Fruit fly (Drosophila melanogaster) ovary, adult (tissue): ENCODE results near the gene pim.

ENCODE experiments used
- CG17801 ChIP-seq: fragments of 200-800 bp; optimal IDR thresholded peaks from 2 replicates; lab custom pipeline; 2019; ENCODE audit warnings: missing biosample characterization, mild to moderate bottlenecking, missing genetic modification characterization, moderate library complexity; ENCODE audit not compliant: partially characterized antibody

pim gene

DNA sequence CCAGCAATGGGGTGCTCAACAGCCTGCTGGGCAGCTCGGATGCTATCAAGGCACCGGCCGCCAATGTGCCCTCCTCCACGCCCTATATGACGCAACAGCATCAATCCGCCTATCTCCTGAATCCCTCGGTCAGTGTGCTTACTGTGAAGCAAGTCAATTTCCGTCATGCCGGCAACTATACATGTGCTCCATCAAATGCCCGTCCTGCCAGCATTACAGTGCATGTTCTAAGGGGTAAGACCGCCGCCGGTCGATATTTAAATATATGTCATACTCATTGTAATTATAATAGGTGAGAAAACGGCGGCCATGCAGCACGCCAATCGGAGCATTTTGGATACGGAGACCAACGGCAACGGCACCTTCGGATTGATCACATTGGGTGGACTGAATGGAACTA, 15.8 kb downstream of the pim start:
- no peak for TF ChIP-seq CG17801 (GFP tag; lab: Kevin White, UChicago)

DNA sequence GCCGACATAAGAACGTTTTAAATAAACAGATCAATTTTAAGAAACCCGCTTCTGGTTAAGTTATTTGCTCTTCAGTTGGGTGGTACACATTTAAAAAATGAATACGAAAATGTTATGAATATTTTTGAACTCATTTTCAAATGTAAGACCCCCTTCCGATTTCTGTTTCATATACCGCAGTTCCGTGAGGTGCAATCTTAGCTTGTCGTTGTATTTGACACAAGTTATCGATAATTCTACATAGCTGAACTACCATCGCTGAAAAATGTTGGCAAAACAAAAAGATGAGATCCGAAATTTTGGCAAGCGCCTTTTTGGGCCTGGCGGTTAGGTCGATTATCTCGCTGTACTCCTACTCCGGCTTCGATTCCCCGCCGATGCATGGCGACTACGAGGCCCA, 17.1 kb downstream of the pim start, which contains the start of gene gny:
gny (plus strand) TSS at position 239 of the 400 bp plus-strand sequence.
- TF ChIP-seq CG17801 (GFP tag; lab: Kevin White, UChicago) = no peak

- TF ChIP-seq CG17801 (GFP tag; lab: Kevin White, UChicago) = peak; percentile 33
Measured at dm6 chr2L:10381890-10382450, 19.2 kb downstream of the pim start, which contains the start of gene CG5096. TSS of gene CG5096 (plus strand) at chr2L:10382263.

DNA sequence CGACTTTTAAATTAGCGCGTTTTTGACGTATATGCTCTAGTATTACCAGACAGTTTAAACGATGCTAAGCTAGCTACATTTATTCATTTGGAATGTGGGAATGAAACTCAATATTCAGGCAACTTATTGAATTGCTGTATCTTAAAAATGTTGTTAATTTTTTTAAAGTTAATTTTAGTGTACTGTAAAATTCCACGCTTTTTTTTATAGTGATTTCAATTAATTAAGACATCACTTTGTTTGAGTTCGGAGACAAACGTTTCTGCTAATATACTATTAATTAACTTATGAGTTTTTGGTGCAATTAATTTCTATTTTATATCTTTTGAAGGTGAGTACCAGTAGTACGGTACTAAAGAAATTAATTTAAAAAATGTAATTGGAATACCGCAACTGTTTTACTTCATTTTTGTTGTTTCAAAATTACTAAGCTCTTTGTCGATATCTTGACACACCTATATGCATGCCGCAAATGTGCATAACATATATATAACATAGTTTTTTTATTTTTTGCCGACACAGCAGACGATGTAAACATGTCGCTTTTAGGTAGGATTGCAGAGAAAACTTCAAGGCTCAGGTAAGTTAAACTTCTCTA, 23.5 kb downstream of the pim start, which contains the start of the genes Cdk1 and mRpS7:
Cdk1 (minus strand) TSS at position 55 of the 598 bp plus-strand sequence.
mRpS7 (plus strand) TSS at position 455 of the 598 bp plus-strand sequence.
- TF ChIP-seq CG17801 (GFP tag; lab: Kevin White, UChicago) = peak; percentile 36

dm6 chr2L:10386824-10387223, 24.0 kb downstream of the pim start:
- TF ChIP-seq CG17801 (GFP tag; lab: Kevin White, UChicago) = no peak

dm6 chr2L:10387869-10388726, 25.3 kb downstream of the pim start, which contains the start of gene da:
TSS of gene da (plus strand) at chr2L:10388105.
- peak; percentile 41 for TF ChIP-seq CG17801 (GFP tag; lab: Kevin White, UChicago)

- no peak for TF ChIP-seq CG17801 (GFP tag; lab: Kevin White, UChicago)
Measured at dm6 chr2L:10393467-10393866, 30.7 kb downstream of the pim start.

DNA sequence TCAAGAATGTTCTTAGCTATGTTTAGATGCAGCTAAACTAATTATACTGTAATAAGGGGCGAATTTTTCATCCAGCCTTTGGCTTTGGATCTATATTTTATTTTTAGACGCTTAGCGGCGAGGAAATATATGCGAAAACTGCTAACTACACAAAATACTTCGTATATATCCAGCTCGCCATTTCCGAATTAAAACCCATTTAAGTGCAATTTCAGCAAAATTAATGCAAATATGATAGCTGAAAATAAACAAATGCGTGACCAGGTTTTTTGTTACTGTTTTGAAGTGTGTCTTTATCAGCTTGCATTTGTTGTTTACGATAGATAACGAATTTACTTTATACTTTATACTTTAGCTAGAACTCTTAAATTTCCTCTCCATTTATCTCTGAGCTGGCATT, 32.2 kb downstream of the pim start:
- TF ChIP-seq CG17801 (GFP tag; lab: Kevin White, UChicago) = peak; percentile 8

- no peak for TF ChIP-seq CG17801 (GFP tag; lab: Kevin White, UChicago)
Measured at dm6 chr2L:10395642-10396487, 33.1 kb downstream of the pim start, which contains the start of gene Mdh1. TSS of gene Mdh1 (minus strand) at chr2L:10396332.

DNA sequence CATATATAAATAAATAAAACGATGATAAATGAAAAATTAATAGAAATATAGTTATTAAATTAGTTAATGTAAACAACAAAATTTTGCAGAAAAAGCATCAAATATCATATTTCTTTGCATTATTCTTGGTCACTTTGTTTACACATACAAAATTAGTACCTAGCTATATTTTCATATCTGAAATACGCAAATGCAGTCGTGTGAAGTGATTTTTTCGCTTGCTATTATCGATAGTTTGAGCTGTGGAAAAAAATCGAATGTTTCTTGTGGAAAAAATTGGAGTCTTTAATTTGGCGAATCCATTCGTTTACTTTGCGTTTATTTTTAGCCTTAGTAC, 33.7 kb downstream of the pim start, which contains the start of gene Cnot4:
Cnot4 (plus strand) TSS at position 229 of the 337 bp plus-strand sequence.
- peak; percentile 4 for TF ChIP-seq CG17801 (GFP tag; lab: Kevin White, UChicago)

DNA sequence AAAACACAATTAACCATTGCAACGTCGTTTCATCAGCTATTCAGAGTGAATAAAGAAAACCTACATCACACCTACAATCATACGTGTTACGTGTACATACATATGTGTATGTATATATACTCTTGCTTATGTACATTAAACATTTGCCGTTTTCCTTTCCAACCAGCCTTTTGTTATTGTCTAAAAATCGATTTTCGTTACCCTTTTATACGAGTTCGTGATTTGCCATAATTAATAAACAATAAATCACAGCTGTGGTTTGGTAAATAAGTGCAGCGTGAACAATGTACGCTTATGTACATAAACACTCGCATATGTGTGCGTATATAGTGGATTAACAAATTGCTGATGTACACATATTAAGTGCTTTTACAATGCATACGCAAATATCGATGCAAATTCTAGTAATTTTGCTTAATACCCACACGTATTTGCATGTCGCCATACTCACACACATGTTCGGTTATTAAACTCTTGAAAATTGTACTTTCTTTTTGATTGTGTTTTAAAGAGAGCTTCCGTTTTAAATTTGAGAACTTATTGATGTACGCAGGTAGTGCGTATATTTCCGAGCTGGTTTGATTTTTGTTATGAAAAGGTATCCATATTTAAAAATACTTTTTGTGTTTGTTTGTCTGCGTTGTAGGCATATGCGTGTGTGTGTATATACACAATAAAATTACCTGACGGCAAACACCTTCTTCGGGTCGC, 34.2 kb downstream of the pim start:
- TF ChIP-seq CG17801 (GFP tag; lab: Kevin White, UChicago) = no peak

DNA sequence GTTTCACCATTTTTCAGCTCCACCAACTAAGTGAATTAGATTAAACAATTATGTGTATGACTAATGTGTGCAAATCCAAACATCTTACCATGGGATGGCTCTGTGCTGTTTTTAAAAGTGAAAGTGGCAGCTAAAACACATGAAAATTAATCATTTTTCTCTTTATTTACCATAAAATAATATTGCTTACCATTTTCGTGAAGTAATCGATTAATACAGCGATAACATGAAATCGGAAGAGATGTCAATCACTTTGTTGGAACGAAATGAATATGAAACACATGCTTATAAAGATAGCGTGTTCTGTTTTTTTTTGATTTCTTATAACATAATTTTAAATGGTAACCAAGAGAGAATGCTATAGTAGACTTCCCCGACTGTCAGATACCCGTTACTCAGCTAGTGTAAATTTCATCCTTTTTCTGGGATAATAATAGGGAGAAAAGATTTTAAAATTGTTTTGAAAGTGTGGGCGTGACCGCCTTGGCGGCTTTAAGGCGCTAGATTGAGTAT, 41.1 kb downstream of the pim start:
- no peak for TF ChIP-seq CG17801 (GFP tag; lab: Kevin White, UChicago)

dm6 chr2L:10405008-10405654, 42.3 kb downstream of the pim start, which contains the start of the genes CG17768, LSm-4 and Ir31a:
TSS of gene CG17768 (minus strand) at chr2L:10405203.
TSS of gene LSm-4 (minus strand) at chr2L:10405203.
TSS of gene Ir31a (plus strand) at chr2L:10405565.
- no peak for TF ChIP-seq CG17801 (GFP tag; lab: Kevin White, UChicago)
